Worm (Caenorhabditis elegans) whole organism, early embryonic: Measurements from ENCODE around the gene clec-161.

Source experiments
- F13C5.2 ChIP-seq: sonication (generic microtip); optimal IDR thresholded peaks from 2 replicates; lab custom pipeline; 2017; ENCODE audit warnings: mild to moderate bottlenecking, missing genetic modification characterization, inconsistent platforms, missing compliant biosample characterization
- ceh-36 ChIP-seq: sonication (generic microtip); optimal IDR thresholded peaks from 2 replicates; lab custom pipeline; 2016; ENCODE audit warnings: missing genetic modification characterization, inconsistent platforms, missing compliant biosample characterization
- flt-1 ChIP-seq: fragments of 200-800 bp; sonication (Bioruptor generic); IDR thresholded peaks from 2 replicates; pipeline ENCODE4 v1.3.6; 2022; ENCODE audit warnings: missing genetic modification characterization, missing compliant biosample characterization
- hmg-4 ChIP-seq: fragments of 200-800 bp; sonication (Bioruptor generic); optimal IDR thresholded peaks from 2 replicates; lab custom pipeline; 2018; ENCODE audit warnings: mild to moderate bottlenecking, missing genetic modification characterization, missing compliant biosample characterization

- no peak for TF ChIP-seq F13C5.2
- TF ChIP-seq ceh-36 (tag; lab: Kevin White, UChicago) = no peak
- no peak for TF ChIP-seq flt-1 (GFP tag; lab: Robert Waterston, UW)
- TF ChIP-seq hmg-4 = no peak
These were observed 14.9 kb upstream of the clec-161 start for ce11 chrIII:9623460-9623859.
